Worm (Caenorhabditis elegans): ENCODE results near the gene sprr-1.

DNA sequence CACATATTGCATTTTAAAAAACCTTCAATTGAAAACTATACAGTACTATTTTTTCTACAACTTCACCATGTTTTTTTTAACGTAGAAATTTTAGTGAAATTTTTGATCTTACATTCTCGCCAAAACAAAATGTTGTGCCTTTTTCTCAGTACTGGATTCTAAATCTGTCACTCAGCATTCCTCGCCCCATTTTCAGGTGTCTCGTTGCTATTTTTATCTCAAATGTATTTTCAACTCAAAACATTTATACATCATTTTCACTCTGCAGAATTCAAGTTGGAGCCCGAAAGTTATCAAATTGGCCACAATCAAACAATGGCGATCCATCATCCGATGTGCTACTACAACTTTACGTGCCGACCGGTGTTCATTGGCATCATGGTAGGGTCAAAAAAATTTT, at the start of gene sprr-1:
- TF ChIP-seq pha-4 (tag; optimal IDR thresholded peaks at IDR 0.05) = no peak
- no peak for TF ChIP-seq nhr-28 (tag; optimal IDR thresholded peaks at IDR 0.05)
- TF ChIP-seq blmp-1 (tag; optimal IDR thresholded peaks at IDR 0.05) = no peak
- TF ChIP-seq ztf-11 (tag; optimal IDR thresholded peaks at IDR 0.05) = no peak
- TF ChIP-seq ces-1 (GFP tag; optimal IDR thresholded peaks at IDR 0.05) = no peak
- TF ChIP-seq mab-5 (tag; optimal IDR thresholded peaks at IDR 0.05) = no peak
- TF ChIP-seq lsy-2 (tag; optimal IDR thresholded peaks at IDR 0.05) = no peak
- TF ChIP-seq unc-39 (tag; optimal IDR thresholded peaks at IDR 0.05) = no peak
- TF ChIP-seq sem-2 (GFP tag; optimal IDR thresholded peaks at IDR 0.05) = no peak
- no peak for TF ChIP-seq nhr-12 (tag; optimal IDR thresholded peaks at IDR 0.05)
- no peak for TF ChIP-seq mep-1 (tag; optimal IDR thresholded peaks at IDR 0.05)

Measured in whole organism, mixed stage, embryonic.